Fruit fly (Drosophila melanogaster): ENCODE measurements around the gene CG14671.

CG14671 gene

dm6 chr3R:5613114-5613443 is 48.5 kb upstream of the CG14671 start, which contains the start of gene Atu (continued):
- TF ChIP-seq kay (GFP tag; optimal IDR thresholded peaks at IDR 0.05) (no peak), prd (optimal IDR thresholded peaks at IDR 0.05) (no peak), prd (GFP tag; IDR thresholded peaks at IDR 0.05) (peak; percentile 36; the same call in 1 of the 3 replicates), CG1602 (GFP tag; optimal IDR thresholded peaks at IDR 0.05) (no peak), ken (GFP tag; IDR thresholded peaks at IDR 0.05) (no peak), pros (GFP tag; optimal IDR thresholded peaks at IDR 0.05) (no peak), CG10366 (GFP tag; IDR thresholded peaks at IDR 0.05) (no peak), CG16779 (GFP tag; IDR thresholded peaks at IDR 0.05) (no peak), CG14860 (GFP tag; IDR thresholded peaks at IDR 0.05; ENCODE audit: partially characterized antibody) (peak; percentile 94), Hr3 (GFP tag; optimal IDR thresholded peaks at IDR 0.05) (peak; percentile 42), HLH54F (GFP tag; optimal IDR thresholded peaks at IDR 0.05) (peak; percentile 39), CG14050 (GFP tag; IDR thresholded peaks at IDR 0.05) (no peak), pan (optimal IDR thresholded peaks at IDR 0.05) (no peak), pan (GFP tag; optimal IDR thresholded peaks at IDR 0.05 in 1 of 2, IDR thresholded peaks at IDR 0.05 in 1 of 2) (peak in 1 of 2 experiments; percentile 17), sr (GFP tag; IDR thresholded peaks at IDR 0.05) (no peak), CG2889 (GFP tag; IDR thresholded peaks at IDR 0.05) (no peak), esg (GFP tag; conservative IDR thresholded peaks at IDR 0.05) (no peak), CG1647 (GFP tag; optimal IDR thresholded peaks at IDR 0.05) (peak; percentile 13), D19A (tag; optimal IDR thresholded peaks at IDR 0.05) (peak; percentile 33), CG4360 (GFP tag; IDR thresholded peaks at IDR 0.05) (no peak), ranshi (GFP tag; IDR thresholded peaks at IDR 0.05) (no peak), Rx (GFP tag; IDR thresholded peaks at IDR 0.05) (no peak), CG4707 (GFP tag; optimal IDR thresholded peaks at IDR 0.05) (no peak), CG32772 (GFP tag; IDR thresholded peaks at IDR 0.05) (no peak), wdn (GFP tag; IDR thresholded peaks at IDR 0.05) (no peak), ems (GFP tag; optimal IDR thresholded peaks at IDR 0.05) (no peak), CG15696 (tag; optimal IDR thresholded peaks at IDR 0.05) (peak; percentile 12), CG6689 (GFP tag; IDR thresholded peaks at IDR 0.05) (no peak), zen2 (GFP tag; IDR thresholded peaks at IDR 0.05; ENCODE audit: partially characterized antibody) (peak; percentile 83), ash1 (GFP tag; optimal IDR thresholded peaks at IDR 0.05) (no peak), Dad (GFP tag; optimal IDR thresholded peaks at IDR 0.05) (peak; percentile 32), gsb-n (tag; optimal IDR thresholded peaks at IDR 0.05) (no peak), CG15269 (tag; optimal IDR thresholded peaks at IDR 0.05) (no peak), CG18619 (GFP tag; optimal IDR thresholded peaks at IDR 0.05) (no peak), CrebB (tag; optimal IDR thresholded peaks at IDR 0.05) (no peak), CG12219 (GFP tag; optimal IDR thresholded peaks at IDR 0.05) (no peak), sqz (GFP tag; optimal IDR thresholded peaks at IDR 0.05) (peak; percentile 8), Sox100B (GFP tag; optimal IDR thresholded peaks at IDR 0.05) (no peak), CG4617 (GFP tag; optimal IDR thresholded peaks at IDR 0.05; ENCODE audit: borderline replicate concordance) (no peak), CG2116 (GFP tag; optimal IDR thresholded peaks at IDR 0.05) (peak; percentile 98), Hr78 (GFP tag; optimal IDR thresholded peaks at IDR 0.05) (peak in 1 of 2 experiments; percentile 22), CG12769 (tag; optimal IDR thresholded peaks at IDR 0.05) (peak; percentile 55), abd-A (tag; optimal IDR thresholded peaks at IDR 0.05) (no peak), CG4730 (GFP tag; IDR thresholded peaks at IDR 0.05) (no peak), corto (GFP tag; optimal IDR thresholded peaks at IDR 0.05) (no peak), dati (GFP tag; IDR thresholded peaks at IDR 0.05) (no peak), CG11398 (GFP tag; optimal IDR thresholded peaks at IDR 0.05) (no peak), NK7.1 (GFP tag; optimal IDR thresholded peaks at IDR 0.05) (no peak), Dip3 (GFP tag; optimal IDR thresholded peaks at IDR 0.05) (peak; percentile 2), CG13296 (GFP tag; optimal IDR thresholded peaks at IDR 0.05) (no peak), Spps (tag; optimal IDR thresholded peaks at IDR 0.05) (no peak), HmgD (GFP tag; optimal IDR thresholded peaks at IDR 0.05) (peak; percentile 51), CG18764 (GFP tag; optimal IDR thresholded peaks at IDR 0.05) (peak; percentile 29)
